Fruit fly (Drosophila melanogaster) whole organism: Measurements from ENCODE around the gene Cyp28d2.

ENCODE experiments used
- CG8478 ChIP-seq: fragments of >200 bp; optimal IDR thresholded peaks from 2 replicates; lab custom pipeline; 2018; ENCODE audit warnings: inconsistent platforms
- Dll ChIP-seq: fragments of >200 bp; optimal IDR thresholded peaks from 2 replicates; lab custom pipeline; 2017
- EcR ChIP-seq, 2 experiments: fragments of >200 bp; optimal IDR thresholded peaks; 2 replicates each; lab custom pipeline; 2017; ENCODE audit warnings: missing biosample characterization in 2 of 2, missing genetic modification characterization in 2 of 2, missing genetic modification reagents in 2 of 2
- pan ChIP-seq: fragments of >200 bp; optimal IDR thresholded peaks from 2 replicates; lab custom pipeline; 2017
- psq ChIP-seq: fragments of >200 bp; optimal IDR thresholded peaks from 2 replicates; lab custom pipeline; 2017
- usp ChIP-seq: fragments of >200 bp; optimal IDR thresholded peaks from 2 replicates; lab custom pipeline; 2017; ENCODE audit warnings: missing biosample characterization, missing genetic modification characterization, mixed read lengths

- TF ChIP-seq usp (GFP tag; lab: Kevin White, UChicago) (no peak), pan (lab: Kevin White, UChicago) (no peak), CG8478 (lab: Kevin White, UChicago) (no peak), EcR (GFP tag; optimal IDR thresholded peaks at IDR 0.05; lab: Kevin White, UChicago) (no peak), Dll (lab: Kevin White, UChicago) (no peak), psq (lab: Kevin White, UChicago) (no peak)
These were observed 38.4 kb downstream of the Cyp28d2 start for dm6 chr2L:5245363-5245892.
